Fruit fly (Drosophila melanogaster) whole organism, prepupa: ENCODE measurements around the gene Ccdc114.

ENCODE experiments used
- Blimp-1 ChIP-seq: fragments of 200-800 bp; sonication (Bioruptor generic); optimal IDR thresholded peaks from 3 replicates; lab custom pipeline; 2017; ENCODE audit warnings: missing biosample characterization, missing genetic modification characterization, mild to moderate bottlenecking, moderate library complexity, missing genetic modification reagents
- CG15336 ChIP-seq: fragments of 200-800 bp; sonication (Bioruptor generic); IDR thresholded peaks from 2 replicates; pipeline ENCODE4 v1.3.6; 2022; ENCODE audit warnings: missing biosample characterization, missing genetic modification characterization
- CG31627 ChIP-seq: fragments of 200-800 bp; sonication (Bioruptor generic); optimal IDR thresholded peaks from 3 replicates; lab custom pipeline; 2016; ENCODE audit warnings: missing biosample characterization, missing genetic modification characterization
- CG6276 ChIP-seq: fragments of 200-800 bp; sonication (Bioruptor generic); optimal IDR thresholded peaks from 2 replicates; lab custom pipeline; 2017; ENCODE audit warnings: missing biosample characterization, mild to moderate bottlenecking, missing genetic modification characterization
- CG6854 ChIP-seq: fragments of 200-800 bp; sonication (Bioruptor generic); optimal IDR thresholded peaks from 2 replicates; lab custom pipeline; 2017; ENCODE audit warnings: missing biosample characterization, mild to moderate bottlenecking, missing genetic modification characterization
- CG9139 ChIP-seq: fragments of 200-800 bp; sonication (Bioruptor generic); optimal IDR thresholded peaks from 3 replicates; lab custom pipeline; 2017; ENCODE audit warnings: missing biosample characterization, mild to moderate bottlenecking, missing genetic modification characterization
- Sox14 ChIP-seq: fragments of 200-800 bp; sonication (Bioruptor generic); optimal IDR thresholded peaks from 3 replicates; lab custom pipeline; 2016; ENCODE audit warnings: missing biosample characterization, missing genetic modification characterization
- fd59A ChIP-seq: fragments of 200-800 bp; sonication (Bioruptor generic); optimal IDR thresholded peaks from 2 replicates; lab custom pipeline; 2017; ENCODE audit warnings: missing biosample characterization, mild to moderate bottlenecking, missing genetic modification characterization, missing genetic modification reagents
- net ChIP-seq: fragments of 200-800 bp; sonication (Bioruptor generic); optimal IDR thresholded peaks from 3 replicates; lab custom pipeline; 2016; ENCODE audit warnings: missing biosample characterization, missing genetic modification characterization
- ss ChIP-seq, 2 experiments: fragments of 200-800 bp; sonication (Bioruptor generic); optimal IDR thresholded peaks; 2 replicates in 1 of 2; 3 replicates in 1 of 2; lab custom pipeline; 2017 to 2018; ENCODE audit warnings: mild to moderate bottlenecking in 2 of 2, missing biosample characterization in 2 of 2, missing genetic modification characterization in 2 of 2, moderate library complexity in 1 of 2

DNA sequence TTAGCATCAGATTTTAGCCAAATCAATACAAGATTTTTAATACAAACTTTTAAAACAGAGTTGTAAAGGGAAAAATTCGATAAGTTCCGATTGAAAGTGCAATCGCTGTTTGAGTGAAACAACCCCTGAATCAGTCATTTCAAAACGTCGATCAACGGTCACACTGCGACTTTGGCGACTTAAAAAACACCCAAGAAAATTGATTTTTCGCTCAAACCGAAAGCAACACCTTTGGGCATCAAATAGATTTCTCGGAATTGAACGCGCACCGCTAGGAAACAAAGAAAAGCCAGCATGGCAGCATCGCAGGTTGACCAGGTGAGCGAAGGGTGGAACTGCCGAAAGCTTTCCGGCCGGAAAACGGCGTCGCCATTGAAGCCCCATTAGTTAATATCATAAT, 19.1 kb upstream of the Ccdc114 start, which contains the start of gene Arl6IP1:
- no peak for TF ChIP-seq CG9139 (GFP tag; lab: Kevin White, UChicago)
- TF ChIP-seq CG31627: no peak
- no peak for TF ChIP-seq net (GFP tag; lab: Kevin White, UChicago)
- no peak for TF ChIP-seq CG6854 (GFP tag; lab: Kevin White, UChicago)
- no peak for TF ChIP-seq CG15336 (GFP tag; lab: Robert Waterston, UW)
- no peak for TF ChIP-seq Sox14 (GFP tag; lab: Kevin White, UChicago)
- no peak for TF ChIP-seq fd59A (GFP tag; lab: Kevin White, UChicago)
- TF ChIP-seq Blimp-1: no peak
- TF ChIP-seq CG6276 (GFP tag; lab: Kevin White, UChicago): no peak
- TF ChIP-seq ss (GFP tag; optimal IDR thresholded peaks at IDR 0.05; lab: Kevin White, UChicago): no peak
